Fruit fly (Drosophila melanogaster) whole organism: ENCODE data around the gene CG5556.

Experiments
- CG8478 ChIP-seq: fragments of >200 bp; optimal IDR thresholded peaks from 2 replicates; lab custom pipeline; 2018; ENCODE audit warnings: inconsistent platforms
- Dll ChIP-seq: fragments of >200 bp; optimal IDR thresholded peaks from 2 replicates; lab custom pipeline; 2017
- pan ChIP-seq: fragments of >200 bp; optimal IDR thresholded peaks from 2 replicates; lab custom pipeline; 2017
- psq ChIP-seq: fragments of >200 bp; optimal IDR thresholded peaks from 2 replicates; lab custom pipeline; 2017

DNA sequence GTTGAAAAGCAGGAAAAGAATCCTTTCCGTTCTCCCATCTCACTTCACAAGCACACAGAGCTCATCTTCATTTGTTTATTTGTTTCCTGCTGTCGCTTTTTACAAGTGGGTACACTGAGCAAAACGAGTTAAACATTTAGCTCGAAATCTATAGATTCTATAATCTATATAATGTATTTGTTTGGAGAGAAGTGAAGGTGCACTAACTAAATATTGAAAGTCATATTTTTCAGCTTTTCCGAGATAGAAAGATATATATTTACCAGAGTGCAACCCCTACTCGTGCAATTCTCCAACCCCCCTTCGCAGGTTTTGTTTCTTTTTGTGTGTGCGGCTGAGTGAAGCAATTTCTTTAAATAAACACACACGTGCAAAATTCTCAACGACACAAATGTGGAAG lies 35.1 kb upstream of the CG5556 start:
- TF ChIP-seq Dll (lab: Kevin White, UChicago) (no peak), pan (lab: Kevin White, UChicago) (no peak), psq (lab: Kevin White, UChicago) (no peak), CG8478 (lab: Kevin White, UChicago) (no peak)
